Worm (Caenorhabditis elegans) whole organism, late embryonic: ENCODE data around the gene nhr-249.

Experiments
- C38D4.7 ChIP-seq: fragments of 200-800 bp; sonication (Bioruptor generic); optimal IDR thresholded peaks from 2 replicates; lab custom pipeline; 2018; ENCODE audit warnings: mild to moderate bottlenecking, missing genetic modification characterization, moderate library complexity, missing compliant biosample characterization
- F13H6.1 ChIP-seq: sonication (generic microtip); optimal IDR thresholded peaks from 2 replicates; lab custom pipeline; 2016; ENCODE audit warnings: missing genetic modification characterization, missing compliant biosample characterization
- K02D7.2 ChIP-seq: sonication (generic microtip); optimal IDR thresholded peaks from 2 replicates; lab custom pipeline; 2017; ENCODE audit warnings: mild to moderate bottlenecking, missing genetic modification characterization, missing compliant biosample characterization
- K09A11.1 ChIP-seq: sonication (generic microtip); optimal IDR thresholded peaks from 2 replicates; lab custom pipeline; 2017; ENCODE audit warnings: antibody characterized with exemption, mild to moderate bottlenecking, missing genetic modification characterization, missing compliant biosample characterization; ENCODE audit not compliant: insufficient read depth
- T23F11.4 ChIP-seq: fragments of 200-800 bp; sonication (Bioruptor generic); optimal IDR thresholded peaks from 2 replicates; lab custom pipeline; 2018; ENCODE audit warnings: mild to moderate bottlenecking, missing genetic modification characterization, missing compliant biosample characterization
- Y22D7AL.16 ChIP-seq: sonication (generic microtip); optimal IDR thresholded peaks from 2 replicates; lab custom pipeline; 2016; ENCODE audit warnings: missing genetic modification characterization, missing compliant biosample characterization
- ahr-1 ChIP-seq: sonication (generic microtip); optimal IDR thresholded peaks from 2 replicates; lab custom pipeline; 2016; ENCODE audit warnings: missing genetic modification characterization, missing compliant biosample characterization
- ama-1 ChIP-seq: fragments of 150-350 bp; optimal IDR thresholded peaks from 2 replicates; lab custom pipeline; 2014
- ceh-14 ChIP-seq: sonication (generic microtip); optimal IDR thresholded peaks from 2 replicates; lab custom pipeline; 2016; ENCODE audit warnings: missing genotype, missing genetic modification characterization, missing compliant biosample characterization
- ceh-19 ChIP-seq: fragments of 200-800 bp; sonication (Bioruptor generic); optimal IDR thresholded peaks from 2 replicates; lab custom pipeline; 2018; ENCODE audit warnings: mild to moderate bottlenecking, missing genetic modification characterization, missing compliant biosample characterization
- ceh-2 ChIP-seq: sonication (generic microtip); optimal IDR thresholded peaks from 2 replicates; lab custom pipeline; 2016; ENCODE audit warnings: missing genotype, missing genetic modification characterization, missing compliant biosample characterization
- ceh-22 ChIP-seq: sonication (generic microtip); optimal IDR thresholded peaks from 2 replicates; lab custom pipeline; 2017; ENCODE audit warnings: missing biosample characterization, missing genetic modification characterization
- ceh-30 ChIP-seq: fragments of 150-350 bp; optimal IDR thresholded peaks from 2 replicates; lab custom pipeline; 2014; ENCODE audit warnings: missing biosample characterization, missing genetic modification characterization
- ceh-31 ChIP-seq: sonication (generic microtip); optimal IDR thresholded peaks from 2 replicates; lab custom pipeline; 2016; ENCODE audit warnings: missing genetic modification characterization, missing compliant biosample characterization
- ceh-34 ChIP-seq: sonication (generic microtip); optimal IDR thresholded peaks from 2 replicates; lab custom pipeline; 2016; ENCODE audit warnings: mild to moderate bottlenecking, missing genetic modification characterization, missing compliant biosample characterization
- ceh-45 ChIP-seq: fragments of 200-800 bp; sonication (Bioruptor generic); IDR thresholded peaks from 2 replicates; pipeline ENCODE4 v1.3.6; 2022; ENCODE audit warnings: missing genetic modification reagents, missing genetic modification characterization, missing compliant biosample characterization
- ceh-48 ChIP-seq: sonication (generic microtip); optimal IDR thresholded peaks from 2 replicates; lab custom pipeline; 2016; ENCODE audit warnings: missing genetic modification characterization, inconsistent platforms, missing compliant biosample characterization
- ceh-6 ChIP-seq: fragments of 200-800 bp; sonication (Bioruptor generic); optimal IDR thresholded peaks from 2 replicates; lab custom pipeline; 2018; ENCODE audit warnings: mild to moderate bottlenecking, missing genetic modification characterization, missing compliant biosample characterization
- ceh-9 ChIP-seq: sonication (generic microtip); optimal IDR thresholded peaks from 2 replicates; lab custom pipeline; 2016; ENCODE audit warnings: mild to moderate bottlenecking, missing genetic modification characterization, inconsistent platforms, missing compliant biosample characterization
- che-1 ChIP-seq: sonication (generic microtip); optimal IDR thresholded peaks from 2 replicates; lab custom pipeline; 2016; ENCODE audit warnings: mild to moderate bottlenecking, missing genetic modification characterization, missing compliant biosample characterization
- dve-1 ChIP-seq: sonication (generic microtip); optimal IDR thresholded peaks from 2 replicates; lab custom pipeline; 2017; ENCODE audit warnings: antibody characterized with exemption, mild to moderate bottlenecking, missing genetic modification characterization, missing compliant biosample characterization
- ets-4 ChIP-seq: sonication (generic microtip); optimal IDR thresholded peaks from 2 replicates; lab custom pipeline; 2016; ENCODE audit warnings: missing genetic modification characterization, missing compliant biosample characterization
- eyg-1 ChIP-seq: sonication (generic microtip); optimal IDR thresholded peaks from 2 replicates; lab custom pipeline; 2016; ENCODE audit warnings: missing genotype, missing genetic modification characterization, missing compliant biosample characterization
- fax-1 ChIP-seq: sonication (generic microtip); optimal IDR thresholded peaks from 2 replicates; lab custom pipeline; 2016; ENCODE audit warnings: missing genotype, missing genetic modification characterization, missing compliant biosample characterization
- fkh-10 ChIP-seq: fragments of 150-350 bp; optimal IDR thresholded peaks from 2 replicates; lab custom pipeline; 2014; ENCODE audit warnings: missing biosample characterization, missing genetic modification reagents, missing genetic modification characterization
- fkh-6 ChIP-seq: sonication (generic microtip); optimal IDR thresholded peaks from 2 replicates; lab custom pipeline; 2016; ENCODE audit warnings: missing genetic modification characterization, missing compliant biosample characterization
- gmeb-2 ChIP-seq: sonication (generic microtip); optimal IDR thresholded peaks from 2 replicates; lab custom pipeline; 2016; ENCODE audit warnings: missing genetic modification characterization, inconsistent platforms, missing compliant biosample characterization
- hlh-13 ChIP-seq: fragments of 200-800 bp; sonication (Bioruptor generic); optimal IDR thresholded peaks from 2 replicates; lab custom pipeline; 2018; ENCODE audit warnings: mild to moderate bottlenecking, missing genetic modification characterization, missing compliant biosample characterization
- hlh-15 ChIP-seq: sonication (generic microtip); optimal IDR thresholded peaks from 2 replicates; lab custom pipeline; 2016; ENCODE audit warnings: missing genetic modification characterization, missing compliant biosample characterization
- hlh-30 ChIP-seq: sonication (generic microtip); optimal IDR thresholded peaks from 2 replicates; lab custom pipeline; 2017; ENCODE audit warnings: antibody characterized with exemption, missing genetic modification characterization, missing compliant biosample characterization; ENCODE audit not compliant: insufficient read depth
- hlh-6 ChIP-seq: sonication (generic microtip); optimal IDR thresholded peaks from 2 replicates; lab custom pipeline; 2016; ENCODE audit warnings: missing genotype, missing genetic modification characterization, missing compliant biosample characterization
- hlh-8 ChIP-seq: sonication (generic microtip); optimal IDR thresholded peaks from 2 replicates; lab custom pipeline; 2016; ENCODE audit warnings: missing genotype, missing genetic modification characterization, missing compliant biosample characterization
- madf-2 ChIP-seq: sonication (generic microtip); optimal IDR thresholded peaks from 2 replicates; lab custom pipeline; 2017; ENCODE audit warnings: missing genetic modification characterization, missing compliant biosample characterization
- nfya-1 ChIP-seq: sonication (generic microtip); optimal IDR thresholded peaks from 2 replicates; lab custom pipeline; 2017; ENCODE audit warnings: missing genetic modification characterization, mild to moderate bottlenecking, missing compliant biosample characterization, antibody characterized with exemption, moderate library complexity
- npax-4 ChIP-seq: sonication (generic microtip); optimal IDR thresholded peaks from 2 replicates; lab custom pipeline; 2016; ENCODE audit warnings: missing genetic modification characterization, missing compliant biosample characterization
- pag-3 ChIP-seq: sonication (generic microtip); optimal IDR thresholded peaks from 2 replicates; lab custom pipeline; 2016; ENCODE audit warnings: missing compliant biosample characterization, missing genetic modification characterization, borderline replicate concordance
- pat-9 ChIP-seq: fragments of 200-800 bp; sonication (Bioruptor generic); optimal IDR thresholded peaks from 2 replicates; lab custom pipeline; 2018; ENCODE audit warnings: mild to moderate bottlenecking, missing genetic modification characterization, moderate library complexity, missing compliant biosample characterization
- pax-1 ChIP-seq: fragments of 150-350 bp; optimal IDR thresholded peaks from 2 replicates; lab custom pipeline; 2014; ENCODE audit warnings: missing biosample characterization, missing genetic modification characterization
- pha-2 ChIP-seq: sonication (generic microtip); optimal IDR thresholded peaks from 2 replicates; lab custom pipeline; 2017; ENCODE audit warnings: mild to moderate bottlenecking, missing genetic modification characterization, missing compliant biosample characterization
- pha-4 ChIP-seq: fragments of 150-350 bp; optimal IDR thresholded peaks from 2 replicates; lab custom pipeline; 2018; ENCODE audit warnings: missing biosample characterization, missing genetic modification reagents, missing genetic modification characterization
- pros-1 ChIP-seq: fragments of 150-350 bp; optimal IDR thresholded peaks from 2 replicates; lab custom pipeline; 2014; ENCODE audit warnings: missing biosample characterization, missing genetic modification reagents, missing genetic modification characterization
- ref-2 ChIP-seq: sonication (generic microtip); optimal IDR thresholded peaks from 2 replicates; lab custom pipeline; 2016; ENCODE audit warnings: missing genetic modification characterization, missing compliant biosample characterization
- rnt-1 ChIP-seq: sonication (generic microtip); optimal IDR thresholded peaks from 2 replicates; lab custom pipeline; 2016; ENCODE audit warnings: missing genetic modification characterization, missing compliant biosample characterization
- sdc-2 ChIP-seq: sonication (generic microtip); optimal IDR thresholded peaks from 2 replicates; lab custom pipeline; 2016; ENCODE audit warnings: missing genotype, missing genetic modification characterization, missing compliant biosample characterization
- sox-4 ChIP-seq: sonication (generic microtip); optimal IDR thresholded peaks from 2 replicates; lab custom pipeline; 2017; ENCODE audit warnings: mild to moderate bottlenecking, missing genetic modification characterization, inconsistent platforms, missing compliant biosample characterization
- tbx-2 ChIP-seq: sonication (generic microtip); optimal IDR thresholded peaks from 2 replicates; lab custom pipeline; 2016; ENCODE audit warnings: missing genetic modification characterization, missing compliant biosample characterization
- ttx-3 ChIP-seq: sonication (generic microtip); optimal IDR thresholded peaks from 2 replicates; lab custom pipeline; 2016; ENCODE audit warnings: missing genetic modification reagents, missing genetic modification characterization, missing compliant biosample characterization
- unc-42 ChIP-seq: sonication (generic microtip); optimal IDR thresholded peaks from 2 replicates; lab custom pipeline; 2016; ENCODE audit warnings: missing genotype, missing genetic modification characterization, missing compliant biosample characterization
- unc-55 ChIP-seq: sonication (generic microtip); optimal IDR thresholded peaks from 2 replicates; lab custom pipeline; 2017; ENCODE audit warnings: missing biosample characterization, missing genetic modification reagents, missing genetic modification characterization
- zip-5 ChIP-seq: sonication (generic microtip); optimal IDR thresholded peaks from 2 replicates; lab custom pipeline; 2016; ENCODE audit warnings: missing genetic modification characterization, missing compliant biosample characterization

The nhr-249 gene

DNA sequence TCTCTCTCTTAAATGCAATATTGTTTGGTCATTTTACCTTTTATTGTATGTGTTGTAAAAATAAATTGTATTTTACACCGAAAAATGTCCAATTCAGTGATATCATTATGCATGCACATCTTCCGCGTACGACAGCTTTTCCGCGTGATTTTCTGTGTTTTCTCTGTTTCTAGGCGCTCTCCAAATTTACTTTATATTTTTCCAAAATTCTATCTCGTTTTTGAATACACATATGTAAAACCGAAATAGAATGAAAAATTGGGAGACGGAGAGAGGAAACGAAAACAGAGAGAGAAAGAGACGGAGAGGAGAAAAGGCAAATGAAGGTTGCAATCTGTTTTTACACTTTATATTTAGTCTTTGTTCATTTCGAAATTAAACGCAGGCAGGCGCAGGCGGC is 44.2 kb upstream of the nhr-249 start:
- no peak for TF ChIP-seq ets-4
- TF ChIP-seq madf-2 (tag; lab: Kevin White, UChicago), result no peak
- peak; percentile 81 for TF ChIP-seq unc-55 (GFP tag; lab: Kevin White, UChicago)
- TF ChIP-seq ceh-30 (tag; lab: Kevin White, UChicago), result no peak
- no peak for TF ChIP-seq pha-4 (tag; lab: Kevin White, UChicago)
- no peak for TF ChIP-seq fkh-10
- TF ChIP-seq K02D7.2, result no peak
- no peak for TF ChIP-seq ceh-6 (GFP tag; lab: Kevin White, UChicago)
- TF ChIP-seq ceh-9 (tag; lab: Kevin White, UChicago), result no peak
- TF ChIP-seq ceh-2 (tag; lab: Kevin White, UChicago), result no peak
- TF ChIP-seq pag-3 (tag; lab: Kevin White, UChicago), result no peak
- peak; percentile 14 for TF ChIP-seq dve-1
- no peak for TF ChIP-seq fax-1
- TF ChIP-seq sox-4 (tag; lab: Kevin White, UChicago), result no peak
- TF ChIP-seq pros-1 (tag; lab: Kevin White, UChicago), result no peak
- no peak for TF ChIP-seq hlh-13 (GFP tag; lab: Kevin White, UChicago)
- TF ChIP-seq pax-1 (tag; lab: Kevin White, UChicago), result no peak
- TF ChIP-seq pha-2 (tag; lab: Kevin White, UChicago), result no peak
- TF ChIP-seq gmeb-2 (tag; lab: Kevin White, UChicago), result no peak
- TF ChIP-seq hlh-30 (tag; lab: Kevin White, UChicago), result peak; percentile 60
- TF ChIP-seq ceh-34 (tag; lab: Kevin White, UChicago), result peak; percentile 13
- no peak for TF ChIP-seq ceh-48 (tag; lab: Kevin White, UChicago)
- TF ChIP-seq ahr-1 (tag; lab: Kevin White, UChicago), result no peak
- TF ChIP-seq F13H6.1 (tag; lab: Kevin White, UChicago), result no peak
- TF ChIP-seq ama-1 (lab: Kevin White, UChicago), result no peak
- no peak for TF ChIP-seq fkh-6
- no peak for TF ChIP-seq ceh-14 (tag; lab: Kevin White, UChicago)
- TF ChIP-seq zip-5, result no peak
- no peak for TF ChIP-seq ceh-22 (tag; lab: Kevin White, UChicago)
- TF ChIP-seq hlh-6, result no peak
- TF ChIP-seq T23F11.4 (GFP tag; lab: Kevin White, UChicago), result no peak
- TF ChIP-seq Y22D7AL.16 (tag; lab: Kevin White, UChicago), result no peak
- no peak for TF ChIP-seq rnt-1 (tag; lab: Kevin White, UChicago)
- TF ChIP-seq ceh-45 (GFP tag; lab: Robert Waterston, UW), result no peak
- TF ChIP-seq ttx-3 (tag; lab: Kevin White, UChicago), result no peak
- peak; percentile 2 for TF ChIP-seq hlh-8
- TF ChIP-seq eyg-1, result no peak
- TF ChIP-seq sdc-2 (tag; lab: Kevin White, UChicago), result no peak
- TF ChIP-seq K09A11.1 (tag; lab: Kevin White, UChicago), result no peak
- no peak for TF ChIP-seq ceh-19 (GFP tag; lab: Kevin White, UChicago)
- no peak for TF ChIP-seq pat-9
- no peak for TF ChIP-seq hlh-15
- TF ChIP-seq nfya-1 (tag; lab: Kevin White, UChicago), result peak; percentile 61
- peak; percentile 52 for TF ChIP-seq unc-42 (tag; lab: Kevin White, UChicago)
- TF ChIP-seq ceh-31 (tag; lab: Kevin White, UChicago), result peak; percentile 33
- no peak for TF ChIP-seq che-1 (tag; lab: Kevin White, UChicago)
- TF ChIP-seq C38D4.7, result no peak
- no peak for TF ChIP-seq ref-2 (tag; lab: Kevin White, UChicago)
- peak; percentile 11 for TF ChIP-seq tbx-2 (tag; lab: Kevin White, UChicago)
- no peak for TF ChIP-seq npax-4 (tag; lab: Kevin White, UChicago)
- TF ChIP-seq, all 69 proteins: peak for 9
